Worm (Caenorhabditis elegans): ENCODE measurements around the gene K02A6.4.

DNA sequence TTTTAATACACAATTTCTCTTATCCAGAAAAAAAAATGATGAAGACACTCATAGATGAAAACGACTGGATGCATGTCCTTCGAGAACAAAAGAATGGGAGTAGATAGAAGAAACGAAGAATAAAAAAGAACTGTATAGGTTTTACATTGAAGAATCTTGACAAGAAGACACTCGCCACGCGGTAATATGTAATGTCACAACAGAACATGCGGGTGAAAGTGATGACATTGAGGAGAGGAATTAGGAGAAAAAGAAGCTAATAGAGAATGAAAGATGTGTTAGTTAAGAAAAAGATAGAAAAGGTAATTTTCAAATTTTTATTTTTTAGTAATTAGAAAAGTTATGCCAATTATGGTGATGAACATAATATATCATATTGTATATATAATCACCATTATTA, 36.9 kb upstream of the K02A6.4 start:
- TF ChIP-seq tbx-37 (GFP tag; conservative IDR thresholded peaks at IDR 0.05) (no peak), B0310.2 (tag; optimal IDR thresholded peaks at IDR 0.05) (no peak), F13C5.2 (tag; optimal IDR thresholded peaks at IDR 0.05) (no peak), ama-1 (optimal IDR thresholded peaks at IDR 0.05) (no peak), hmbx-1 (tag; optimal IDR thresholded peaks at IDR 0.05) (no peak), hmg-4 (GFP tag; optimal IDR thresholded peaks at IDR 0.05) (no peak), tbx-11 (GFP tag; IDR thresholded peaks at IDR 0.05) (no peak), tra-4 (tag; optimal IDR thresholded peaks at IDR 0.05) (no peak), sea-1 (GFP tag; conservative IDR thresholded peaks at IDR 0.05) (no peak), hnd-1 (tag; optimal IDR thresholded peaks at IDR 0.05) (no peak), flt-1 (GFP tag; IDR thresholded peaks at IDR 0.05) (no peak)
